Worm (Caenorhabditis elegans): Measurements from ENCODE around the gene F27D9.12.

ce11 chrX:7689570-7689969 lies 32.8 kb upstream of the F27D9.12 start:
- TF ChIP-seq him-1 (tag; optimal IDR thresholded peaks at IDR 0.05): peak; percentile 41
- TF ChIP-seq dao-5 (tag; optimal IDR thresholded peaks at IDR 0.05): no peak

Data from whole organism, L4/young adult.